Fruit fly (Drosophila melanogaster) whole organism, embryonic: ENCODE measurements around the gene ppk24.
A peak's percentile ranks its signal among the peaks of the same experiment; 100 is the strongest.

Experiments used
- C15 ChIP-seq: fragments of 200-800 bp; sonication (Bioruptor generic); IDR thresholded peaks from 3 replicates; pipeline ENCODE4 v1.3.6; 2022; ENCODE audit warnings: missing biosample characterization, missing genetic modification characterization
- CG11504 ChIP-seq: fragments of 200-800 bp; sonication (Bioruptor generic); optimal IDR thresholded peaks from 3 replicates; lab custom pipeline; 2019; ENCODE audit warnings: missing biosample characterization, mild to moderate bottlenecking, missing genetic modification characterization, moderate library complexity
- CG12219 ChIP-seq: fragments of 200-800 bp; sonication (Bioruptor generic); optimal IDR thresholded peaks from 3 replicates; lab custom pipeline; 2018; ENCODE audit warnings: missing biosample characterization, mild to moderate bottlenecking, missing genetic modification characterization
- CG12769 ChIP-seq: fragments of 200-800 bp; sonication (Bioruptor generic); optimal IDR thresholded peaks from 2 replicates; lab custom pipeline; 2019; ENCODE audit warnings: missing biosample characterization, mild to moderate bottlenecking, missing genetic modification characterization, moderate library complexity
- CG15601 ChIP-seq: fragments of 200-800 bp; sonication (Bioruptor generic); optimal IDR thresholded peaks from 3 replicates; lab custom pipeline; 2019; ENCODE audit warnings: missing biosample characterization, mild to moderate bottlenecking, missing genetic modification characterization, moderate library complexity
- CG2120 ChIP-seq: fragments of 200-800 bp; sonication (Bioruptor generic); optimal IDR thresholded peaks from 3 replicates; lab custom pipeline; 2016; ENCODE audit warnings: missing biosample characterization, missing genetic modification characterization
- CG2678 ChIP-seq: fragments of 200-800 bp; sonication (Bioruptor generic); optimal IDR thresholded peaks from 3 replicates; lab custom pipeline; 2019; ENCODE audit warnings: missing biosample characterization, mild to moderate bottlenecking, missing genetic modification characterization, moderate library complexity
- CG30020 ChIP-seq: fragments of 200-800 bp; optimal IDR thresholded peaks from 2 replicates; lab custom pipeline; 2019; ENCODE audit warnings: missing biosample characterization, mild to moderate bottlenecking, missing genetic modification characterization, moderate library complexity
- CG30403 ChIP-seq: fragments of 200-800 bp; sonication (Bioruptor generic); optimal IDR thresholded peaks from 3 replicates; lab custom pipeline; 2016; ENCODE audit warnings: missing biosample characterization, missing genetic modification characterization
- CG33213 ChIP-seq: fragments of 200-800 bp; sonication (Bioruptor generic); optimal IDR thresholded peaks from 3 replicates; lab custom pipeline; 2016; ENCODE audit warnings: missing biosample characterization, missing genetic modification characterization
- CG3407 ChIP-seq: fragments of 200-800 bp; sonication (Bioruptor generic); optimal IDR thresholded peaks from 2 replicates; lab custom pipeline; 2018; ENCODE audit warnings: missing biosample characterization, mild to moderate bottlenecking, missing genetic modification characterization
- CG3726 ChIP-seq: fragments of 200-800 bp; sonication (Bioruptor generic); IDR thresholded peaks from 3 replicates; pipeline ENCODE4, ENCODE4 v1.3.6; 2022; ENCODE audit warnings: missing biosample characterization, missing genetic modification characterization
- CG4282 ChIP-seq: fragments of 200-800 bp; sonication (Bioruptor generic); optimal IDR thresholded peaks from 2 replicates; lab custom pipeline; 2016; ENCODE audit warnings: missing biosample characterization, missing genetic modification characterization
- CG4328 ChIP-seq: fragments of 200-800 bp; sonication (Bioruptor generic); optimal IDR thresholded peaks from 3 replicates; lab custom pipeline; 2017; ENCODE audit warnings: missing biosample characterization, missing genetic modification reagents, missing genetic modification characterization
- CG4360 ChIP-seq: fragments of 200-800 bp; sonication (Bioruptor generic); IDR thresholded peaks from 2 replicates; pipeline ENCODE4 v1.3.6; 2022; ENCODE audit warnings: missing biosample characterization, missing genetic modification characterization
- CG7271 ChIP-seq: fragments of 200-800 bp; sonication (Bioruptor generic); optimal IDR thresholded peaks from 2 replicates; lab custom pipeline; 2018; ENCODE audit warnings: missing biosample characterization, mild to moderate bottlenecking, missing genetic modification characterization, moderate library complexity
- CG7745 ChIP-seq: fragments of 200-800 bp; sonication (Bioruptor generic); optimal IDR thresholded peaks from 2 replicates; lab custom pipeline; 2018; ENCODE audit warnings: missing biosample characterization, mild to moderate bottlenecking, missing genetic modification characterization, moderate library complexity
- CG7839 ChIP-seq: fragments of 200-800 bp; sonication (Bioruptor generic); optimal IDR thresholded peaks from 3 replicates; lab custom pipeline; 2018; ENCODE audit warnings: missing biosample characterization, mild to moderate bottlenecking, missing genetic modification characterization, moderate library complexity
- CG9727 ChIP-seq: fragments of 200-800 bp; sonication (Bioruptor generic); optimal IDR thresholded peaks from 3 replicates; lab custom pipeline; 2017; ENCODE audit warnings: missing biosample characterization, mild to moderate bottlenecking, missing genetic modification characterization
- CG9797 ChIP-seq: fragments of 200-800 bp; sonication (Bioruptor generic); optimal IDR thresholded peaks from 3 replicates; lab custom pipeline; 2018; ENCODE audit warnings: missing biosample characterization, mild to moderate bottlenecking, missing genetic modification characterization
- CG9876 ChIP-seq: fragments of 200-800 bp; sonication (Bioruptor generic); optimal IDR thresholded peaks from 2 replicates; lab custom pipeline; 2016; ENCODE audit warnings: missing biosample characterization, missing genetic modification characterization
- CkIIα-i1 ChIP-seq: fragments of 200-800 bp; sonication (Bioruptor generic); IDR thresholded peaks from 2 replicates; pipeline ENCODE4 v1.3.6; 2022; ENCODE audit warnings: missing biosample characterization, missing genetic modification characterization
- CrebB ChIP-seq: fragments of 200-800 bp; sonication (Bioruptor generic); optimal IDR thresholded peaks from 3 replicates; lab custom pipeline; 2018; ENCODE audit warnings: missing biosample characterization, mild to moderate bottlenecking, missing genetic modification characterization
- Dll ChIP-seq: fragments of 200-800 bp; sonication (Bioruptor generic); IDR thresholded peaks from 4 replicates; pipeline ENCODE4 v1.3.6; 2022; ENCODE audit warnings: missing biosample characterization, missing genetic modification characterization; ENCODE audit not compliant: partially characterized antibody
- Kr ChIP-seq: fragments of 200-800 bp; sonication (Bioruptor generic); optimal IDR thresholded peaks from 2 replicates; lab custom pipeline; 2017; ENCODE audit warnings: missing biosample characterization, mild to moderate bottlenecking, missing genetic modification characterization
- Lpt ChIP-seq: fragments of >200 bp; optimal IDR thresholded peaks from 2 replicates; lab custom pipeline; 2018; ENCODE audit warnings: missing biosample characterization, missing genetic modification characterization
- Meics ChIP-seq: fragments of 200-800 bp; sonication (Bioruptor generic); optimal IDR thresholded peaks from 2 replicates; lab custom pipeline; 2017; ENCODE audit warnings: missing biosample characterization, mild to moderate bottlenecking, missing genetic modification characterization
- Mrtf ChIP-seq: fragments of 200-800 bp; sonication (Bioruptor generic); IDR thresholded peaks from 3 replicates; pipeline ENCODE4 v1.3.6; 2022; ENCODE audit warnings: missing biosample characterization, missing genetic modification characterization
- Oaz ChIP-seq: fragments of 200-800 bp; sonication (Bioruptor generic); IDR thresholded peaks from 2 replicates; pipeline ENCODE4 v1.3.6; 2022; ENCODE audit warnings: missing biosample characterization, missing genetic modification characterization
- PHDP ChIP-seq: fragments of 200-800 bp; sonication (Bioruptor generic); optimal IDR thresholded peaks from 3 replicates; lab custom pipeline; 2018; ENCODE audit warnings: missing biosample characterization, mild to moderate bottlenecking, missing genetic modification characterization, moderate library complexity
- Sin3A ChIP-seq: fragments of >200 bp; optimal IDR thresholded peaks from 2 replicates; lab custom pipeline; 2018
- Spps ChIP-seq: fragments of 200-800 bp; sonication (Bioruptor generic); optimal IDR thresholded peaks from 2 replicates; lab custom pipeline; 2018; ENCODE audit warnings: missing biosample characterization, mild to moderate bottlenecking, missing genetic modification characterization
- Sry-δ ChIP-seq: fragments of 200-800 bp; sonication (Bioruptor generic); optimal IDR thresholded peaks from 2 replicates; lab custom pipeline; 2016; ENCODE audit warnings: missing biosample characterization, missing genetic modification characterization
- YL-1 ChIP-seq: fragments of 200-800 bp; sonication (Bioruptor generic); optimal IDR thresholded peaks from 3 replicates; lab custom pipeline; 2017; ENCODE audit warnings: missing biosample characterization, mild to moderate bottlenecking, missing genetic modification characterization
- ash1 ChIP-seq: fragments of 200-800 bp; sonication (Bioruptor generic); optimal IDR thresholded peaks from 2 replicates; lab custom pipeline; 2018; ENCODE audit warnings: missing biosample characterization, mild to moderate bottlenecking, missing genetic modification characterization
- ci ChIP-seq: fragments of 200-800 bp; sonication (Bioruptor generic); IDR thresholded peaks from 3 replicates; pipeline ENCODE4 v1.3.6; 2022; ENCODE audit warnings: missing biosample characterization, missing genetic modification characterization
- dati ChIP-seq: fragments of 200-800 bp; sonication (Bioruptor generic); IDR thresholded peaks from 2 replicates; pipeline ENCODE4 v1.3.6; 2022; ENCODE audit warnings: missing biosample characterization, missing genetic modification characterization
- disco-r ChIP-seq: fragments of 200-800 bp; sonication (Bioruptor generic); optimal IDR thresholded peaks from 2 replicates; lab custom pipeline; 2016; ENCODE audit warnings: missing biosample characterization, missing genetic modification characterization
- ftz-f1 ChIP-seq: fragments of 200-800 bp; sonication (Bioruptor generic); optimal IDR thresholded peaks from 2 replicates; lab custom pipeline; 2016; ENCODE audit warnings: missing biosample characterization, missing genetic modification characterization
- fu2 ChIP-seq: fragments of 200-800 bp; sonication (Bioruptor generic); optimal IDR thresholded peaks from 2 replicates; lab custom pipeline; 2016; ENCODE audit warnings: missing biosample characterization, missing genetic modification characterization
- ind ChIP-seq: fragments of 200-800 bp; sonication (Bioruptor generic); optimal IDR thresholded peaks from 3 replicates; lab custom pipeline; 2016; ENCODE audit warnings: missing biosample characterization, missing genetic modification characterization
- klu ChIP-seq: fragments of 200-800 bp; sonication (Bioruptor generic); IDR thresholded peaks from 2 replicates; pipeline ENCODE4 v1.3.6; 2022; ENCODE audit warnings: missing biosample characterization, missing genetic modification characterization
- knrl ChIP-seq: fragments of 200-800 bp; sonication (Bioruptor generic); IDR thresholded peaks from 3 replicates; pipeline ENCODE4 v1.3.6; 2022; ENCODE audit warnings: missing biosample characterization, missing genetic modification characterization; ENCODE audit not compliant: partially characterized antibody
- maf-S ChIP-seq: fragments of 200-800 bp; sonication (Bioruptor generic); optimal IDR thresholded peaks from 2 replicates; lab custom pipeline; 2016; ENCODE audit warnings: missing biosample characterization, missing genetic modification characterization
- nmo ChIP-seq: fragments of 200-800 bp; sonication (Bioruptor generic); optimal IDR thresholded peaks from 2 replicates; lab custom pipeline; 2018; ENCODE audit warnings: missing biosample characterization, mild to moderate bottlenecking, missing genetic modification characterization, moderate library complexity
- nom ChIP-seq: fragments of 200-800 bp; sonication (Bioruptor generic); optimal IDR thresholded peaks from 2 replicates; lab custom pipeline; 2017; ENCODE audit warnings: missing biosample characterization, missing genetic modification characterization, mild to moderate bottlenecking, moderate library complexity, missing genetic modification reagents
- pho ChIP-seq: fragments of 200-800 bp; sonication (Bioruptor generic); optimal IDR thresholded peaks from 2 replicates; lab custom pipeline; 2016; ENCODE audit warnings: missing biosample characterization, missing genetic modification characterization
- seq ChIP-seq: fragments of 200-800 bp; sonication (Bioruptor generic); IDR thresholded peaks from 2 replicates; pipeline ENCODE4 v1.3.6; 2022; ENCODE audit warnings: missing biosample characterization, missing genetic modification characterization
- shn ChIP-seq: fragments of 200-800 bp; sonication (Bioruptor generic); optimal IDR thresholded peaks from 3 replicates; lab custom pipeline; 2016; ENCODE audit warnings: missing biosample characterization, missing genetic modification characterization
- stc ChIP-seq: fragments of 200-800 bp; sonication (Bioruptor generic); IDR thresholded peaks from 2 replicates; pipeline ENCODE4 v1.3.6; 2022; ENCODE audit warnings: missing biosample characterization, missing genetic modification characterization
- zfh1 ChIP-seq: fragments of 200-800 bp; sonication (Bioruptor generic); IDR thresholded peaks from 3 replicates; pipeline ENCODE4 v1.3.6; 2022; ENCODE audit warnings: missing biosample characterization, missing genetic modification characterization

ppk24 gene

dm6 chr3R:31222125-31222889 is 43.2 kb upstream of the ppk24 start (continued):
- TF ChIP-seq nom (GFP tag; lab: Kevin White, UChicago) (no peak), fu2 (GFP tag; lab: Kevin White, UChicago) (peak; percentile 87), ftz-f1 (GFP tag; lab: Kevin White, UChicago) (no peak), PHDP (peak; percentile 88), ash1 (peak; percentile 14), klu (GFP tag; lab: Robert Waterston, UW) (no peak), CG3726 (no peak), disco-r (GFP tag; lab: Kevin White, UChicago) (peak; percentile 73), Sry-δ (GFP tag; lab: Kevin White, UChicago) (peak; percentile 24), Meics (GFP tag; lab: Kevin White, UChicago) (peak; percentile 89), zfh1 (no peak), seq (GFP tag; lab: Robert Waterston, UW) (no peak), maf-S (GFP tag; lab: Kevin White, UChicago) (peak; percentile 84), CG11504 (peak; percentile 88), nmo (GFP tag; lab: Kevin White, UChicago) (peak; percentile 86), CkIIα-i1 (GFP tag; lab: Robert Waterston, UW) (no peak), CG30020 (tag; lab: Kevin White, UChicago) (peak; percentile 62), stc (GFP tag; lab: Robert Waterston, UW) (no peak), ci (no peak), CG30403 (GFP tag; lab: Kevin White, UChicago) (peak; percentile 91), knrl (GFP tag; lab: Robert Waterston, UW) (no peak), CG2678 (peak; percentile 91), CG9727 (peak; percentile 90), pho (GFP tag; lab: Kevin White, UChicago) (peak; percentile 84), Oaz (no peak), CG7271 (tag; lab: Kevin White, UChicago) (no peak), Kr (GFP tag; lab: Kevin White, UChicago) (no peak), CG7745 (tag; lab: Kevin White, UChicago) (no peak), CG4282 (GFP tag; lab: Kevin White, UChicago) (peak; percentile 44), Lpt (GFP tag; lab: Kevin White, UChicago) (no peak), CG7839 (tag; lab: Kevin White, UChicago) (peak; percentile 92), shn (GFP tag; lab: Kevin White, UChicago) (peak; percentile 85), CG12769 (tag; lab: Kevin White, UChicago) (peak; percentile 90), dati (no peak), Sin3A (lab: Kevin White, UChicago) (no peak), CG12219 (peak; percentile 89), YL-1 (GFP tag; lab: Kevin White, UChicago) (peak; percentile 28), Mrtf (no peak), CG4328 (GFP tag; lab: Kevin White, UChicago) (peak; percentile 34), CG33213 (GFP tag; lab: Kevin White, UChicago) (peak; percentile 77), ind (GFP tag; lab: Kevin White, UChicago) (peak; percentile 85), CG2120 (peak; percentile 92), CG4360 (GFP tag; lab: Robert Waterston, UW) (no peak), CrebB (tag; lab: Kevin White, UChicago) (peak; percentile 76), Spps (tag; lab: Kevin White, UChicago) (peak; percentile 65), CG9797 (GFP tag; lab: Kevin White, UChicago) (no peak), CG9876 (peak; percentile 63), Dll (no peak), C15 (GFP tag; lab: Robert Waterston, UW) (no peak), CG15601 (tag; lab: Kevin White, UChicago) (peak; percentile 69), CG3407 (GFP tag; lab: Kevin White, UChicago) (peak; percentile 73)
